Fruit fly (Drosophila melanogaster): ENCODE results near the gene upd3.

Gene upd3

dm6 chrX:18237886-18238285 lies 39.1 kb upstream of the upd3 start (continued):
- TF ChIP-seq CG30403 (GFP tag; optimal IDR thresholded peaks at IDR 0.05), result no peak
- no peak for TF ChIP-seq Pdp1 (GFP tag; optimal IDR thresholded peaks at IDR 0.05)
- TF ChIP-seq gem (tag; optimal IDR thresholded peaks at IDR 0.05), result peak; percentile 28
- no peak for TF ChIP-seq CG1792 (GFP tag; optimal IDR thresholded peaks at IDR 0.05)
- no peak for TF ChIP-seq CG12219 (GFP tag; optimal IDR thresholded peaks at IDR 0.05)
- TF ChIP-seq Lhr (GFP tag; optimal IDR thresholded peaks at IDR 0.05), result peak; percentile 22
- no peak for TF ChIP-seq CG8281 (tag; optimal IDR thresholded peaks at IDR 0.05)
- TF ChIP-seq cas (GFP tag; IDR thresholded peaks at IDR 0.05), result no peak
- peak; percentile 69 for TF ChIP-seq kni (GFP tag; optimal IDR thresholded peaks at IDR 0.05)
- TF ChIP-seq CG12071 (GFP tag; optimal IDR thresholded peaks at IDR 0.05), result peak; percentile 19
- TF ChIP-seq CG4282 (GFP tag; optimal IDR thresholded peaks at IDR 0.05), result no peak
- TF ChIP-seq CG17359 (tag; optimal IDR thresholded peaks at IDR 0.05), result peak; percentile 50
- TF ChIP-seq zfh1 (GFP tag; IDR thresholded peaks at IDR 0.05), result 0 out of 3 replicates have a peak, but pooled peaks have one; percentile 23
- TF ChIP-seq CG2875 (GFP tag; optimal IDR thresholded peaks at IDR 0.05), result peak; percentile 53
- peak; percentile 68 for TF ChIP-seq CG33557 (GFP tag; optimal IDR thresholded peaks at IDR 0.05)
- no peak for TF ChIP-seq Deaf1 (tag; optimal IDR thresholded peaks at IDR 0.05)
- peak; percentile 55 for TF ChIP-seq gsb-n (tag; optimal IDR thresholded peaks at IDR 0.05)
- TF ChIP-seq CG43689 (GFP tag; IDR thresholded peaks at IDR 0.05), result no peak
- no peak for TF ChIP-seq Dip3 (GFP tag; optimal IDR thresholded peaks at IDR 0.05)
- no peak for TF ChIP-seq sens-2 (GFP tag; IDR thresholded peaks at IDR 0.05)
- peak; percentile 76 for TF ChIP-seq CG3407 (GFP tag; optimal IDR thresholded peaks at IDR 0.05)
- peak; percentile 46 for TF ChIP-seq CG1529 (GFP tag; optimal IDR thresholded peaks at IDR 0.05)
- TF ChIP-seq CG18764 (GFP tag; optimal IDR thresholded peaks at IDR 0.05), result peak; percentile 14
- TF ChIP-seq CG1233 (GFP tag; optimal IDR thresholded peaks at IDR 0.05), result peak; percentile 54
- TF ChIP-seq dmrt11E (tag; optimal IDR thresholded peaks at IDR 0.05), result peak; percentile 28
- TF ChIP-seq fd64A (GFP tag; optimal IDR thresholded peaks at IDR 0.05), result peak; percentile 65
- peak; percentile 32 for TF ChIP-seq lab (GFP tag; optimal IDR thresholded peaks at IDR 0.05)
- TF ChIP-seq CG13424 (tag; optimal IDR thresholded peaks at IDR 0.05), result peak; percentile 5
- peak; percentile 36 for TF ChIP-seq CG14710 (tag; optimal IDR thresholded peaks at IDR 0.05)
- TF ChIP-seq CG4707 (GFP tag; optimal IDR thresholded peaks at IDR 0.05), result peak; percentile 32
- TF ChIP-seq Blimp-1 (GFP tag; optimal IDR thresholded peaks at IDR 0.05), result peak; percentile 68
- peak; percentile 69 for TF ChIP-seq Med (GFP tag)
- peak; percentile 7 for TF ChIP-seq CG17912 (GFP tag; optimal IDR thresholded peaks at IDR 0.05)
- TF ChIP-seq CG6813 (GFP tag; optimal IDR thresholded peaks at IDR 0.05), result peak; percentile 51
- TF ChIP-seq Xrp1 (GFP tag; IDR thresholded peaks at IDR 0.05), result peak; percentile 65
- TF ChIP-seq Max (GFP tag; optimal IDR thresholded peaks at IDR 0.05), result no peak
- TF ChIP-seq wek (GFP tag; optimal IDR thresholded peaks at IDR 0.05), result peak; percentile 47
- TF ChIP-seq jigr1 (GFP tag; IDR thresholded peaks at IDR 0.05), result no peak
- peak; percentile 68; the same call in 2 of the 3 replicates for TF ChIP-seq ci (GFP tag; IDR thresholded peaks at IDR 0.05)
- TF ChIP-seq CG15696 (tag; optimal IDR thresholded peaks at IDR 0.05), result peak; percentile 31
- peak; percentile 37 for TF ChIP-seq nerfin-1 (tag; optimal IDR thresholded peaks at IDR 0.05)
- TF ChIP-seq HHEX (GFP tag; optimal IDR thresholded peaks at IDR 0.05), result peak; percentile 9
- TF ChIP-seq ara (GFP tag; IDR thresholded peaks at IDR 0.05), result peak; percentile 60
- TF ChIP-seq CG7987 (GFP tag; optimal IDR thresholded peaks at IDR 0.05), result peak; percentile 20
- TF ChIP-seq CG8944 (GFP tag; optimal IDR thresholded peaks at IDR 0.05), result no peak
- TF ChIP-seq CG12299 (tag; optimal IDR thresholded peaks at IDR 0.05), result peak; percentile 12
- TF ChIP-seq CG2202 (tag; optimal IDR thresholded peaks at IDR 0.05), result peak; percentile 46
- no peak for TF ChIP-seq D (optimal IDR thresholded peaks at IDR 0.05)
- TF ChIP-seq D (GFP tag; optimal IDR thresholded peaks at IDR 0.05), result peak; percentile 38
- TF ChIP-seq zen2 (GFP tag; IDR thresholded peaks at IDR 0.05; ENCODE audit: partially characterized antibody), result no peak
